Worm (Caenorhabditis elegans): ENCODE data around the gene ZK1307.8.

ZK1307.8 gene

ce11 chrII:9660379-9660778, 36.0 kb downstream of the ZK1307.8 start, which contains the start of gene ZK1320.3:
TSS of gene ZK1320.3 (minus strand) at chrII:9660419.
- TF ChIP-seq ztf-29 (GFP tag; IDR thresholded peaks at IDR 0.05), result no peak
- TF ChIP-seq tab-1 (GFP tag; IDR thresholded peaks at IDR 0.05), result no peak
- TF ChIP-seq med-1 (GFP tag; optimal IDR thresholded peaks at IDR 0.05; ENCODE audit: insufficient read depth), result no peak
- no peak for TF ChIP-seq flt-1 (GFP tag; IDR thresholded peaks at IDR 0.05)
- no peak for TF ChIP-seq ref-1 (GFP tag; conservative IDR thresholded peaks at IDR 0.05)
- no peak for TF ChIP-seq cog-1 (tag; optimal IDR thresholded peaks at IDR 0.05)
- no peak for TF ChIP-seq ztf-23 (GFP tag; IDR thresholded peaks at IDR 0.05)
- TF ChIP-seq T22C8.4 (GFP tag; IDR thresholded peaks at IDR 0.05), result no peak

- TF ChIP-seq klf-2 (GFP tag; conservative IDR thresholded peaks at IDR 0.05), result no peak
- TF ChIP-seq cog-1 (tag; optimal IDR thresholded peaks at IDR 0.05), result no peak
- no peak for TF ChIP-seq T22C8.4 (GFP tag; IDR thresholded peaks at IDR 0.05)
- TF ChIP-seq flt-1 (GFP tag; IDR thresholded peaks at IDR 0.05), result no peak
- TF ChIP-seq med-1 (GFP tag; optimal IDR thresholded peaks at IDR 0.05; ENCODE audit: insufficient read depth), result no peak
- TF ChIP-seq ztf-23 (GFP tag; IDR thresholded peaks at IDR 0.05), result no peak
- TF ChIP-seq ztf-29 (GFP tag; IDR thresholded peaks at IDR 0.05), result no peak
- TF ChIP-seq tab-1 (GFP tag; IDR thresholded peaks at IDR 0.05), result no peak
- no peak for TF ChIP-seq ref-1 (GFP tag; conservative IDR thresholded peaks at IDR 0.05)
These were observed 37.7 kb downstream of the ZK1307.8 start for ce11 chrII:9662160-9662559.

- TF ChIP-seq ztf-23 (GFP tag; IDR thresholded peaks at IDR 0.05), result no peak
- no peak for TF ChIP-seq flt-1 (GFP tag; IDR thresholded peaks at IDR 0.05)
- TF ChIP-seq T22C8.4 (GFP tag; IDR thresholded peaks at IDR 0.05), result no peak
These were observed 38.4 kb downstream of the ZK1307.8 start, which contains the start of gene cyp-13A10 for ce11 chrII:9662797-9663196. TSS of gene cyp-13A10 (minus strand) at chrII:9662884.

ce11 chrII:9665577-9665976, 41.2 kb downstream of the ZK1307.8 start, which contains the start of gene ZK1320.5:
TSS of gene ZK1320.5 (minus strand) at chrII:9665677.
- TF ChIP-seq flt-1 (GFP tag; IDR thresholded peaks at IDR 0.05) (no peak), ref-1 (GFP tag; conservative IDR thresholded peaks at IDR 0.05) (no peak), tab-1 (GFP tag; IDR thresholded peaks at IDR 0.05) (no peak), med-1 (GFP tag; optimal IDR thresholded peaks at IDR 0.05; ENCODE audit: insufficient read depth) (no peak), ztf-23 (GFP tag; IDR thresholded peaks at IDR 0.05) (no peak), klf-2 (GFP tag; conservative IDR thresholded peaks at IDR 0.05) (no peak), ztf-29 (GFP tag; IDR thresholded peaks at IDR 0.05) (no peak), T22C8.4 (GFP tag; IDR thresholded peaks at IDR 0.05) (no peak), cog-1 (tag; optimal IDR thresholded peaks at IDR 0.05) (no peak)

ce11 chrII:9667382-9667781, 43.0 kb downstream of the ZK1307.8 start, which contains the start of gene ZK1320.11:
TSS of gene ZK1320.11 (plus strand) at chrII:9667624.
- no peak for TF ChIP-seq ztf-29 (GFP tag; IDR thresholded peaks at IDR 0.05)
- TF ChIP-seq ztf-23 (GFP tag; IDR thresholded peaks at IDR 0.05), result no peak
- no peak for TF ChIP-seq flt-1 (GFP tag; IDR thresholded peaks at IDR 0.05)
- no peak for TF ChIP-seq ref-1 (GFP tag; conservative IDR thresholded peaks at IDR 0.05)
- TF ChIP-seq tab-1 (GFP tag; IDR thresholded peaks at IDR 0.05), result no peak
- no peak for TF ChIP-seq cog-1 (tag; optimal IDR thresholded peaks at IDR 0.05)
- no peak for TF ChIP-seq T22C8.4 (GFP tag; IDR thresholded peaks at IDR 0.05)
- no peak for TF ChIP-seq med-1 (GFP tag; optimal IDR thresholded peaks at IDR 0.05; ENCODE audit: insufficient read depth)
- no peak for TF ChIP-seq klf-2 (GFP tag; conservative IDR thresholded peaks at IDR 0.05)

- TF ChIP-seq tab-1 (GFP tag; IDR thresholded peaks at IDR 0.05) (no peak), T22C8.4 (GFP tag; IDR thresholded peaks at IDR 0.05) (0 out of 2 replicates have a peak, but pooled peaks have one; percentile 23), flt-1 (GFP tag; IDR thresholded peaks at IDR 0.05) (no peak), ref-1 (GFP tag; conservative IDR thresholded peaks at IDR 0.05) (no peak)
These were observed 44.5 kb downstream of the ZK1307.8 start, which contains the start of gene taf-8 for ce11 chrII:9668959-9669358. TSS of gene taf-8 (plus strand) at chrII:9669318.

ce11 chrII:9671308-9671707, 46.9 kb downstream of the ZK1307.8 start, which contains the start of gene ZK1320.7:
TSS of gene ZK1320.7 (plus strand) at chrII:9671608.
- TF ChIP-seq ref-1 (GFP tag; conservative IDR thresholded peaks at IDR 0.05) (no peak), tab-1 (GFP tag; IDR thresholded peaks at IDR 0.05) (no peak), klf-2 (GFP tag; conservative IDR thresholded peaks at IDR 0.05) (no peak), cog-1 (tag; optimal IDR thresholded peaks at IDR 0.05) (no peak), ztf-23 (GFP tag; IDR thresholded peaks at IDR 0.05) (no peak)

ce11 chrII:9674678-9675077, 50.3 kb downstream of the ZK1307.8 start, which contains the start of gene arc-1:
TSS of gene arc-1 (plus strand) at chrII:9674978.
- TF ChIP-seq cog-1 (tag; optimal IDR thresholded peaks at IDR 0.05), result no peak
